Worm (Caenorhabditis elegans) whole organism, L3 larva: ENCODE data around the gene C15C8.6.

Source experiments
- R02D3.7 ChIP-seq: fragments of 150-350 bp; optimal IDR thresholded peaks from 2 replicates; lab custom pipeline; 2014; ENCODE audit warnings: missing biosample characterization, missing genetic modification characterization
- ZK546.5 ChIP-seq: sonication (generic microtip); optimal IDR thresholded peaks from 2 replicates; lab custom pipeline; 2017; ENCODE audit warnings: missing biosample characterization, missing genetic modification characterization
- aly-2 ChIP-seq: fragments of 150-350 bp; optimal IDR thresholded peaks from 2 replicates; lab custom pipeline; 2014; ENCODE audit warnings: missing biosample characterization, missing genetic modification characterization
- ama-1 ChIP-seq: fragments of 150-350 bp; optimal IDR thresholded peaks from 2 replicates; lab custom pipeline; 2018
- ceh-16 ChIP-seq: sonication (generic microtip); optimal IDR thresholded peaks from 2 replicates; lab custom pipeline; 2017; ENCODE audit warnings: missing biosample characterization, missing genetic modification characterization
- ceh-28 ChIP-seq: fragments of 150-350 bp; optimal IDR thresholded peaks from 2 replicates; lab custom pipeline; 2014; ENCODE audit warnings: missing biosample characterization, missing genetic modification reagents, missing genetic modification characterization
- ceh-82 ChIP-seq: fragments of 150-350 bp; optimal IDR thresholded peaks from 2 replicates; lab custom pipeline; 2014; ENCODE audit warnings: missing biosample characterization, missing genetic modification characterization
- daf-12 ChIP-seq: fragments of 150-350 bp; optimal IDR thresholded peaks from 2 replicates; lab custom pipeline; 2014; ENCODE audit warnings: missing biosample characterization, missing genetic modification reagents, missing genetic modification characterization
- egl-27 ChIP-seq: sonication (generic microtip); optimal IDR thresholded peaks from 4 replicates; lab custom pipeline; 2017; ENCODE audit warnings: missing biosample characterization, missing genetic modification reagents, missing genetic modification characterization
- egl-5 ChIP-seq: fragments of 150-350 bp; optimal IDR thresholded peaks from 2 replicates; lab custom pipeline; 2017; ENCODE audit warnings: missing biosample characterization, missing genetic modification reagents, missing genetic modification characterization, inconsistent platforms
- elt-2 ChIP-seq: sonication (generic microtip); optimal IDR thresholded peaks from 2 replicates; lab custom pipeline; 2016; ENCODE audit warnings: missing genetic modification reagents, mild to moderate bottlenecking, missing genetic modification characterization, missing compliant biosample characterization
- elt-3 ChIP-seq, 3 experiments: fragments of 150-350 bp in 1 of 3; sonication (generic microtip) in 2 of 3; optimal IDR thresholded peaks; 2 replicates in 2 of 3; 4 replicates in 1 of 3; lab custom pipeline; 2014 to 2017; ENCODE audit warnings: missing biosample characterization in 3 of 3, missing genetic modification characterization in 3 of 3
- fkh-10 ChIP-seq: sonication (generic microtip); optimal IDR thresholded peaks from 2 replicates; lab custom pipeline; 2017; ENCODE audit warnings: missing biosample characterization, missing genetic modification reagents, missing genetic modification characterization
- fkh-2 ChIP-seq: fragments of 150-350 bp; optimal IDR thresholded peaks from 2 replicates; lab custom pipeline; 2014; ENCODE audit warnings: missing biosample characterization, missing genetic modification reagents, missing genetic modification characterization
- fos-1 ChIP-seq: fragments of 150-350 bp; optimal IDR thresholded peaks from 2 replicates; lab custom pipeline; 2014; ENCODE audit warnings: missing biosample characterization, missing genetic modification characterization
- hmg-11 ChIP-seq: sonication (generic microtip); optimal IDR thresholded peaks from 2 replicates; lab custom pipeline; 2016; ENCODE audit warnings: missing genetic modification characterization, missing compliant biosample characterization
- jun-1 ChIP-seq: fragments of 150-350 bp; optimal IDR thresholded peaks from 2 replicates; lab custom pipeline; 2014; ENCODE audit warnings: missing biosample characterization, missing genetic modification reagents, missing genetic modification characterization
- lin-15B ChIP-seq: fragments of 150-350 bp; optimal IDR thresholded peaks from 2 replicates; lab custom pipeline; 2014; ENCODE audit warnings: missing biosample characterization, missing genetic modification characterization
- lin-39 ChIP-seq: fragments of 150-350 bp; optimal IDR thresholded peaks from 2 replicates; lab custom pipeline; 2018; ENCODE audit warnings: missing biosample characterization, missing genetic modification reagents, missing genetic modification characterization
- lsy-12 ChIP-seq: sonication (generic microtip); optimal IDR thresholded peaks from 2 replicates; lab custom pipeline; 2016; ENCODE audit warnings: mild to moderate bottlenecking, missing genetic modification characterization, missing compliant biosample characterization
- nfya-1 ChIP-seq: sonication (generic microtip); optimal IDR thresholded peaks from 2 replicates; lab custom pipeline; 2017; ENCODE audit warnings: missing genetic modification characterization, mild to moderate bottlenecking, missing compliant biosample characterization, antibody characterized with exemption, moderate library complexity; ENCODE audit not compliant: insufficient read depth
- nhr-11 ChIP-seq: fragments of 150-350 bp; optimal IDR thresholded peaks from 2 replicates; lab custom pipeline; 2014; ENCODE audit warnings: missing biosample characterization, missing genetic modification characterization
- nhr-12 ChIP-seq: fragments of 150-350 bp; optimal IDR thresholded peaks from 2 replicates; lab custom pipeline; 2014; ENCODE audit warnings: missing biosample characterization, missing genetic modification characterization
- nhr-237 ChIP-seq: fragments of 150-350 bp; optimal IDR thresholded peaks from 2 replicates; lab custom pipeline; 2014; ENCODE audit warnings: missing biosample characterization, missing genetic modification characterization
- nhr-25 ChIP-seq: sonication (generic microtip); optimal IDR thresholded peaks from 2 replicates; lab custom pipeline; 2017; ENCODE audit warnings: missing biosample characterization, missing genetic modification characterization
- nhr-43 ChIP-seq: sonication (generic microtip); optimal IDR thresholded peaks from 2 replicates; lab custom pipeline; 2016; ENCODE audit warnings: mild to moderate bottlenecking, missing genetic modification characterization, missing compliant biosample characterization; ENCODE audit not compliant: poor library complexity, severe bottlenecking
- nhr-76 ChIP-seq: fragments of 150-350 bp; sonication (generic microtip); optimal IDR thresholded peaks from 5 replicates; lab custom pipeline; 2014; ENCODE audit warnings: missing biosample characterization, missing genetic modification characterization
- nhr-77 ChIP-seq: fragments of 150-350 bp; optimal IDR thresholded peaks from 2 replicates; lab custom pipeline; 2014; ENCODE audit warnings: missing biosample characterization, missing genetic modification characterization
- pha-4 ChIP-seq: fragments of 150-350 bp; optimal IDR thresholded peaks from 2 replicates; lab custom pipeline; 2014; ENCODE audit warnings: missing biosample characterization, missing genetic modification reagents, missing genetic modification characterization
- pqm-1 ChIP-seq: fragments of 150-350 bp; optimal IDR thresholded peaks from 2 replicates; lab custom pipeline; 2017; ENCODE audit warnings: missing biosample characterization, missing genetic modification characterization, inconsistent platforms
- sea-2 ChIP-seq: fragments of 150-350 bp; sonication (generic microtip); optimal IDR thresholded peaks from 4 replicates; lab custom pipeline; 2014; ENCODE audit warnings: missing biosample characterization, missing genetic modification reagents, missing genetic modification characterization
- snpc-4 ChIP-seq: fragments of 150-350 bp; optimal IDR thresholded peaks from 2 replicates; lab custom pipeline; 2014; ENCODE audit warnings: missing biosample characterization, missing genetic modification characterization
- unc-39 ChIP-seq: sonication (generic microtip); optimal IDR thresholded peaks from 4 replicates; lab custom pipeline; 2017; ENCODE audit warnings: missing biosample characterization, missing genetic modification characterization
- unc-62 ChIP-seq: fragments of 150-350 bp; sonication (generic microtip); optimal IDR thresholded peaks from 4 replicates; lab custom pipeline; 2014; ENCODE audit warnings: missing biosample characterization, missing genetic modification reagents, missing genetic modification characterization
- ztf-4 ChIP-seq: fragments of 150-350 bp; optimal IDR thresholded peaks from 2 replicates; lab custom pipeline; 2014; ENCODE audit warnings: missing biosample characterization, missing genetic modification characterization

C15C8.6 gene

ce11 chrV:12751495-12752050 is at the start of gene C15C8.6:
TSS of gene C15C8.6 (minus strand) at chrV:12751545.
- TF ChIP-seq R02D3.7 (tag; lab: Kevin White, UChicago), result no peak
- no peak for TF ChIP-seq unc-39 (tag; lab: Kevin White, UChicago)
- TF ChIP-seq lin-15B (tag; lab: Kevin White, UChicago), result no peak
- no peak for TF ChIP-seq pha-4
- TF ChIP-seq ceh-16, result no peak
- TF ChIP-seq nhr-12 (tag; lab: Kevin White, UChicago), result no peak

ce11 chrV:12800171-12800570 is 48.8 kb upstream of the C15C8.6 start, which contains the start of gene ugt-3:
TSS of gene ugt-3 (minus strand) at chrV:12800271.
- TF ChIP-seq aly-2 (tag; lab: Kevin White, UChicago), result no peak
- TF ChIP-seq nhr-25 (tag; lab: Kevin White, UChicago), result no peak
- TF ChIP-seq lin-15B (tag; lab: Kevin White, UChicago), result no peak
- TF ChIP-seq R02D3.7 (tag; lab: Kevin White, UChicago), result no peak
- TF ChIP-seq fos-1 (tag; lab: Kevin White, UChicago), result no peak
- TF ChIP-seq egl-27 (tag; lab: Kevin White, UChicago), result no peak
- no peak for TF ChIP-seq daf-12
- TF ChIP-seq lin-39 (tag; lab: Kevin White, UChicago), result no peak
- TF ChIP-seq ama-1 (lab: Kevin White, UChicago), result no peak
- TF ChIP-seq egl-5 (tag; lab: Kevin White, UChicago), result no peak
- no peak for TF ChIP-seq pqm-1 (tag; lab: Kevin White, UChicago)
- no peak for TF ChIP-seq ceh-28 (tag; lab: Kevin White, UChicago)
- TF ChIP-seq ceh-82 (tag; lab: Kevin White, UChicago), result no peak
- TF ChIP-seq nhr-237 (tag; lab: Kevin White, UChicago), result no peak

ce11 chrV:12797992-12798391 is 46.6 kb upstream of the C15C8.6 start, which contains the start of gene ugt-6:
TSS of gene ugt-6 (minus strand) at chrV:12798224.
- TF ChIP-seq elt-2 (tag; lab: Kevin White, UChicago) (peak; percentile 22), pqm-1 (tag; lab: Kevin White, UChicago) (peak; percentile 9), unc-39 (tag; lab: Kevin White, UChicago) (no peak)

ce11 chrV:12796908-12797490 is 45.7 kb upstream of the C15C8.6 start:
- no peak for TF ChIP-seq nhr-76 (tag; lab: Kevin White, UChicago)
- TF ChIP-seq ZK546.5 (tag; lab: Kevin White, UChicago), result no peak
- peak; percentile 76 for TF ChIP-seq elt-2 (tag; lab: Kevin White, UChicago)
- TF ChIP-seq egl-5 (tag; lab: Kevin White, UChicago), result no peak

ce11 chrV:12795927-12796326 is 44.6 kb upstream of the C15C8.6 start:
- no peak for TF ChIP-seq jun-1 (tag; lab: Kevin White, UChicago)
- TF ChIP-seq pqm-1 (tag; lab: Kevin White, UChicago), result peak; percentile 75
- TF ChIP-seq elt-2 (tag; lab: Kevin White, UChicago), result peak; percentile 35
- TF ChIP-seq elt-3 (tag; optimal IDR thresholded peaks at IDR 0.05; lab: Kevin White, UChicago), result no peak
- TF ChIP-seq ama-1 (lab: Kevin White, UChicago), result no peak
- no peak for TF ChIP-seq lsy-12 (tag; lab: Kevin White, UChicago)

ce11 chrV:12795196-12795595 is 43.9 kb upstream of the C15C8.6 start, which contains the start of gene ugt-4:
TSS of gene ugt-4 (minus strand) at chrV:12795336.
- TF ChIP-seq pqm-1 (tag; lab: Kevin White, UChicago), result peak; percentile 85
- peak; percentile 19 for TF ChIP-seq jun-1 (tag; lab: Kevin White, UChicago)
- TF ChIP-seq lin-15B (tag; lab: Kevin White, UChicago), result no peak
- no peak for TF ChIP-seq nhr-76 (tag; lab: Kevin White, UChicago)
- TF ChIP-seq elt-2 (tag; lab: Kevin White, UChicago), result peak; percentile 72
- peak; percentile 20 for TF ChIP-seq pha-4
- TF ChIP-seq ztf-4 (tag; lab: Kevin White, UChicago), result no peak
- TF ChIP-seq fkh-2 (tag; lab: Kevin White, UChicago), result no peak

- TF ChIP-seq ama-1 (lab: Kevin White, UChicago) (no peak), nhr-11 (tag; lab: Kevin White, UChicago) (no peak), nhr-43 (tag; lab: Kevin White, UChicago) (no peak), nhr-237 (tag; lab: Kevin White, UChicago) (no peak), daf-12 (no peak), jun-1 (tag; lab: Kevin White, UChicago) (no peak), fkh-10 (GFP tag; lab: Kevin White, UChicago) (no peak), sea-2 (GFP tag; lab: Kevin White, UChicago) (no peak), unc-62 (GFP tag; lab: Kevin White, UChicago) (no peak), elt-2 (tag; lab: Kevin White, UChicago) (peak; percentile 52), hmg-11 (tag; lab: Kevin White, UChicago) (no peak), pqm-1 (tag; lab: Kevin White, UChicago) (peak; percentile 86), ZK546.5 (tag; lab: Kevin White, UChicago) (no peak), lsy-12 (tag; lab: Kevin White, UChicago) (no peak), snpc-4 (tag; lab: Kevin White, UChicago) (no peak), nhr-76 (tag; lab: Kevin White, UChicago) (no peak), nfya-1 (tag; lab: Kevin White, UChicago) (no peak), nhr-77 (tag; lab: Kevin White, UChicago) (no peak), elt-3 (tag; optimal IDR thresholded peaks at IDR 0.05; lab: Kevin White, UChicago) (no peak), unc-39 (tag; lab: Kevin White, UChicago) (no peak), R02D3.7 (tag; lab: Kevin White, UChicago) (no peak)
Measured at ce11 chrV:12792752-12793151, 41.4 kb upstream of the C15C8.6 start, which contains the start of gene ugt-5. TSS of gene ugt-5 (minus strand) at chrV:12792965.
